Fruit fly (Drosophila melanogaster) whole organism, pupa: ENCODE data around the gene eEF1gamma.

Source experiments
- CG15710 ChIP-seq: fragments of 200-800 bp; sonication (Bioruptor generic); optimal IDR thresholded peaks from 2 replicates; lab custom pipeline; 2018; ENCODE audit warnings: missing biosample characterization, mild to moderate bottlenecking, missing genetic modification characterization, moderate library complexity
- CG17806 ChIP-seq: fragments of 200-800 bp; sonication (Bioruptor generic); optimal IDR thresholded peaks from 2 replicates; lab custom pipeline; 2018; ENCODE audit warnings: missing biosample characterization, mild to moderate bottlenecking, missing genetic modification characterization, moderate library complexity
- CG32121 ChIP-seq: fragments of 200-800 bp; sonication (Bioruptor generic); IDR thresholded peaks from 2 replicates; pipeline ENCODE4 v1.3.6; 2022; ENCODE audit warnings: missing biosample characterization, missing genetic modification characterization
- CG34367 ChIP-seq: fragments of 200-800 bp; sonication (Bioruptor generic); optimal IDR thresholded peaks from 2 replicates; lab custom pipeline; 2018; ENCODE audit warnings: missing biosample characterization, mild to moderate bottlenecking, missing genetic modification characterization
- D1 ChIP-seq: fragments of 200-800 bp; sonication (Bioruptor generic); optimal IDR thresholded peaks from 2 replicates; lab custom pipeline; 2018; ENCODE audit warnings: missing biosample characterization, mild to moderate bottlenecking, missing genetic modification characterization, moderate library complexity
- Ets98B ChIP-seq: fragments of 200-800 bp; sonication (Bioruptor generic); IDR thresholded peaks from 2 replicates; pipeline ENCODE4 v1.3.6; 2022; ENCODE audit warnings: missing biosample characterization, missing genetic modification characterization
- Pif1A ChIP-seq: fragments of 200-800 bp; sonication (Bioruptor generic); optimal IDR thresholded peaks from 3 replicates; lab custom pipeline; 2016; ENCODE audit warnings: missing biosample characterization, missing genetic modification characterization
- gl ChIP-seq: fragments of 200-800 bp; sonication (Bioruptor generic); optimal IDR thresholded peaks from 2 replicates; lab custom pipeline; 2018; ENCODE audit warnings: missing biosample characterization, mild to moderate bottlenecking, missing genetic modification characterization

dm6 chr3R:29221168-29221567 is 1.2 kb downstream of the eEF1gamma start:
- TF ChIP-seq Pif1A: no peak
- TF ChIP-seq CG32121: no peak
- TF ChIP-seq gl: no peak
- no peak for TF ChIP-seq Ets98B (GFP tag; lab: Robert Waterston, UW)
- TF ChIP-seq CG34367 (tag; lab: Kevin White, UChicago): no peak
- no peak for TF ChIP-seq CG15710 (tag; lab: Kevin White, UChicago)
- no peak for TF ChIP-seq D1
- TF ChIP-seq CG17806 (tag; lab: Kevin White, UChicago): no peak
